Fruit fly (Drosophila melanogaster): ENCODE data around the gene Syt12.

Syt12 gene

dm6 chrX:13374154-13374536 lies 15.1 kb downstream of the Syt12 start:
- no peak for TF ChIP-seq CTCF (optimal IDR thresholded peaks at IDR 0.05)
- TF ChIP-seq CG8478 (optimal IDR thresholded peaks at IDR 0.05) = no peak

dm6 chrX:13374979-13375378 lies 15.9 kb downstream of the Syt12 start:
- TF ChIP-seq CTCF (optimal IDR thresholded peaks at IDR 0.05) = no peak
- TF ChIP-seq CG8478 (optimal IDR thresholded peaks at IDR 0.05) = no peak

dm6 chrX:13375489-13375997 lies 16.5 kb downstream of the Syt12 start:
- no peak for TF ChIP-seq CTCF (optimal IDR thresholded peaks at IDR 0.05)
- no peak for TF ChIP-seq CG8478 (optimal IDR thresholded peaks at IDR 0.05)

- TF ChIP-seq CTCF (optimal IDR thresholded peaks at IDR 0.05) (no peak), CG8478 (optimal IDR thresholded peaks at IDR 0.05) (no peak)
Observed at dm6 chrX:13376520-13376919, 17.5 kb downstream of the Syt12 start.

dm6 chrX:13383770-13384169 lies 24.7 kb downstream of the Syt12 start:
- TF ChIP-seq CG8478 (optimal IDR thresholded peaks at IDR 0.05) (no peak), CTCF (optimal IDR thresholded peaks at IDR 0.05) (no peak)

- TF ChIP-seq CTCF (optimal IDR thresholded peaks at IDR 0.05) (no peak), CG8478 (optimal IDR thresholded peaks at IDR 0.05) (no peak)
Observed at dm6 chrX:13384177-13384576, 25.1 kb downstream of the Syt12 start.

- no peak for TF ChIP-seq CTCF (optimal IDR thresholded peaks at IDR 0.05)
- no peak for TF ChIP-seq CG8478 (optimal IDR thresholded peaks at IDR 0.05)
Observed at dm6 chrX:13384583-13385342, 25.7 kb downstream of the Syt12 start, which contains the start of the genes Rbp1-like and Tim9a. Gene Rbp1-like (minus strand): TSS chrX:13384877. Gene Tim9a (plus strand): TSS chrX:13385210.

- TF ChIP-seq CG8478 (optimal IDR thresholded peaks at IDR 0.05) (no peak), CTCF (optimal IDR thresholded peaks at IDR 0.05) (no peak)
Observed at dm6 chrX:13386776-13387175, 27.7 kb downstream of the Syt12 start.

- no peak for TF ChIP-seq CTCF (optimal IDR thresholded peaks at IDR 0.05)
- no peak for TF ChIP-seq CG8478 (optimal IDR thresholded peaks at IDR 0.05)
Observed at dm6 chrX:13387373-13387850, 28.4 kb downstream of the Syt12 start, which contains the start of the genes Ype and CG1662. Gene Ype (minus strand): TSS chrX:13387417. Gene CG1662 (plus strand): TSS chrX:13387563.

- TF ChIP-seq CG8478 (optimal IDR thresholded peaks at IDR 0.05) (no peak), CTCF (optimal IDR thresholded peaks at IDR 0.05) (no peak)
Observed at dm6 chrX:13390465-13391173, 31.6 kb downstream of the Syt12 start.

- TF ChIP-seq CTCF (optimal IDR thresholded peaks at IDR 0.05) (no peak), CG8478 (optimal IDR thresholded peaks at IDR 0.05) (no peak)
Observed at dm6 chrX:13391174-13392040, 32.4 kb downstream of the Syt12 start.

dm6 chrX:13392041-13392353 lies 32.9 kb downstream of the Syt12 start:
- TF ChIP-seq CG8478 (optimal IDR thresholded peaks at IDR 0.05) (no peak), CTCF (optimal IDR thresholded peaks at IDR 0.05) (no peak)

dm6 chrX:13392764-13393163 lies 33.7 kb downstream of the Syt12 start:
- TF ChIP-seq CG8478 (optimal IDR thresholded peaks at IDR 0.05) (no peak), CTCF (optimal IDR thresholded peaks at IDR 0.05) (no peak)

dm6 chrX:13394343-13394742 lies 35.3 kb downstream of the Syt12 start:
- no peak for TF ChIP-seq CTCF (optimal IDR thresholded peaks at IDR 0.05)
- no peak for TF ChIP-seq CG8478 (optimal IDR thresholded peaks at IDR 0.05)

dm6 chrX:13395020-13395419 lies 36.0 kb downstream of the Syt12 start:
- no peak for TF ChIP-seq CG8478 (optimal IDR thresholded peaks at IDR 0.05)
- no peak for TF ChIP-seq CTCF (optimal IDR thresholded peaks at IDR 0.05)
